Worm (Caenorhabditis elegans) whole organism, L4/young adult: ENCODE results near the gene T28H10.2.

ENCODE experiments used
- W03F9.2 ChIP-seq: fragments of 150-350 bp; optimal IDR thresholded peaks from 2 replicates; lab custom pipeline; 2014; ENCODE audit warnings: missing biosample characterization, missing genetic modification characterization
- dao-5 ChIP-seq: sonication (generic microtip); optimal IDR thresholded peaks from 2 replicates; lab custom pipeline; 2016; ENCODE audit warnings: missing genotype, missing genetic modification characterization, moderate library complexity, missing compliant biosample characterization

- TF ChIP-seq W03F9.2 (tag; lab: Kevin White, UChicago) (no peak), dao-5 (tag; lab: Kevin White, UChicago) (no peak)
Observed at ce11 chrV:12477139-12477538, 35.6 kb downstream of the T28H10.2 start.
